Fruit fly (Drosophila melanogaster) whole organism, embryonic: ENCODE data around the gene CG8814.

Source experiments
- ATbp ChIP-seq: fragments of 200-800 bp; sonication (Bioruptor generic); optimal IDR thresholded peaks from 2 replicates; lab custom pipeline; 2017; ENCODE audit warnings: missing biosample characterization, mild to moderate bottlenecking, missing genetic modification characterization, missing genetic modification reagents
- Atf6 ChIP-seq: fragments of 200-800 bp; sonication (Bioruptor generic); IDR thresholded peaks from 2 replicates; pipeline ENCODE4 v1.3.6; 2022; ENCODE audit warnings: missing biosample characterization, missing genetic modification characterization
- CG11085 ChIP-seq: fragments of 200-800 bp; sonication (Bioruptor generic); IDR thresholded peaks from 2 replicates; pipeline ENCODE4 v1.3.6; 2022; ENCODE audit warnings: missing biosample characterization, missing genetic modification characterization
- CG11456 ChIP-seq: fragments of 200-800 bp; sonication (Bioruptor generic); IDR thresholded peaks from 3 replicates; pipeline ENCODE4 v1.3.6; 2022; ENCODE audit warnings: missing biosample characterization, missing genetic modification characterization
- CG11695 ChIP-seq: fragments of 200-800 bp; sonication (Bioruptor generic); IDR thresholded peaks from 3 replicates; pipeline ENCODE4 v1.3.6; 2022; ENCODE audit warnings: missing biosample characterization, missing genetic modification characterization
- CG12104 ChIP-seq: fragments of 200-800 bp; sonication (Bioruptor generic); optimal IDR thresholded peaks from 3 replicates; lab custom pipeline; 2016; ENCODE audit warnings: missing biosample characterization, missing genetic modification characterization
- CG12236 ChIP-seq: fragments of 200-800 bp; sonication (Bioruptor generic); optimal IDR thresholded peaks from 2 replicates; lab custom pipeline; 2016; ENCODE audit warnings: missing biosample characterization, missing genetic modification characterization
- CG12942 ChIP-seq: fragments of 200-800 bp; sonication (Bioruptor generic); optimal IDR thresholded peaks from 3 replicates; lab custom pipeline; 2016; ENCODE audit warnings: missing biosample characterization, missing genetic modification characterization
- CG13287 ChIP-seq: fragments of 200-800 bp; sonication (Bioruptor generic); IDR thresholded peaks from 2 replicates; pipeline ENCODE4 v1.3.6; 2022; ENCODE audit warnings: missing biosample characterization, missing genetic modification characterization; ENCODE audit not compliant: partially characterized antibody
- CG14710 ChIP-seq: fragments of 200-800 bp; sonication (Bioruptor generic); optimal IDR thresholded peaks from 3 replicates; lab custom pipeline; 2019; ENCODE audit warnings: missing biosample characterization, mild to moderate bottlenecking, missing genetic modification characterization, moderate library complexity
- CG14965 ChIP-seq: fragments of 200-800 bp; sonication (Bioruptor generic); optimal IDR thresholded peaks from 2 replicates; lab custom pipeline; 2016; ENCODE audit warnings: missing biosample characterization, missing genetic modification characterization, borderline replicate concordance
- CG1602 ChIP-seq: fragments of 200-800 bp; sonication (Bioruptor generic); optimal IDR thresholded peaks from 3 replicates; lab custom pipeline; 2016; ENCODE audit warnings: missing biosample characterization, missing genetic modification characterization
- CG16815 ChIP-seq: fragments of 200-800 bp; sonication (Bioruptor generic); optimal IDR thresholded peaks from 3 replicates; lab custom pipeline; 2017; ENCODE audit warnings: missing biosample characterization, mild to moderate bottlenecking, missing genetic modification characterization
- CG1832 ChIP-seq: fragments of 200-800 bp; sonication (Bioruptor generic); optimal IDR thresholded peaks from 2 replicates; lab custom pipeline; 2017; ENCODE audit warnings: missing biosample characterization, mild to moderate bottlenecking, missing genetic modification characterization, inconsistent platforms
- CG18599 ChIP-seq: fragments of 200-800 bp; sonication (Bioruptor generic); optimal IDR thresholded peaks from 3 replicates; lab custom pipeline; 2017; ENCODE audit warnings: missing biosample characterization, missing genetic modification characterization, mild to moderate bottlenecking, moderate library complexity, missing genetic modification reagents
- CG33213 ChIP-seq: fragments of 200-800 bp; sonication (Bioruptor generic); optimal IDR thresholded peaks from 3 replicates; lab custom pipeline; 2016; ENCODE audit warnings: missing biosample characterization, missing genetic modification characterization
- CG3726 ChIP-seq: fragments of 200-800 bp; sonication (Bioruptor generic); IDR thresholded peaks from 3 replicates; pipeline ENCODE4, ENCODE4 v1.3.6; 2022; ENCODE audit warnings: missing biosample characterization, missing genetic modification characterization
- CG5180 ChIP-seq: fragments of 200-800 bp; sonication (Bioruptor generic); optimal IDR thresholded peaks from 3 replicates; lab custom pipeline; 2017; ENCODE audit warnings: missing biosample characterization, missing genetic modification characterization, mild to moderate bottlenecking, moderate library complexity, missing genetic modification reagents
- CG7271 ChIP-seq: fragments of 200-800 bp; sonication (Bioruptor generic); optimal IDR thresholded peaks from 2 replicates; lab custom pipeline; 2018; ENCODE audit warnings: missing biosample characterization, mild to moderate bottlenecking, missing genetic modification characterization, moderate library complexity
- CG9876 ChIP-seq: fragments of 200-800 bp; sonication (Bioruptor generic); optimal IDR thresholded peaks from 2 replicates; lab custom pipeline; 2016; ENCODE audit warnings: missing biosample characterization, missing genetic modification characterization
- D ChIP-seq, 2 experiments: fragments of 200-800 bp in 1 of 2; fragments of >200 bp in 1 of 2; sonication (Bioruptor generic) in 1 of 2; optimal IDR thresholded peaks; 2 replicates in 1 of 2; 3 replicates in 1 of 2; lab custom pipeline; 2017; ENCODE audit warnings: mild to moderate bottlenecking in 1 of 2, missing biosample characterization in 1 of 2, missing genetic modification characterization in 1 of 2, missing genetic modification reagents in 1 of 2
- Dad ChIP-seq: fragments of 200-800 bp; sonication (Bioruptor generic); optimal IDR thresholded peaks from 3 replicates; lab custom pipeline; 2016; ENCODE audit warnings: missing biosample characterization, missing genetic modification characterization
- Dref ChIP-seq: fragments of 200-800 bp; sonication (Bioruptor generic); IDR thresholded peaks from 2 replicates; pipeline ENCODE4 v1.3.6; 2022; ENCODE audit warnings: missing biosample characterization, missing genetic modification characterization
- HmgZ ChIP-seq: fragments of 200-800 bp; sonication (Bioruptor generic); optimal IDR thresholded peaks from 2 replicates; lab custom pipeline; 2018; ENCODE audit warnings: missing biosample characterization, mild to moderate bottlenecking, missing genetic modification characterization
- Hmr ChIP-seq: fragments of 200-800 bp; sonication (Bioruptor generic); optimal IDR thresholded peaks from 3 replicates; lab custom pipeline; 2017; ENCODE audit warnings: mild to moderate bottlenecking, missing biosample characterization, missing genetic modification reagents, missing genetic modification characterization
- Hmx ChIP-seq: fragments of 200-800 bp; sonication (Bioruptor generic); optimal IDR thresholded peaks from 2 replicates; lab custom pipeline; 2016; ENCODE audit warnings: missing biosample characterization, missing genetic modification characterization
- Nf-YC ChIP-seq: fragments of 200-800 bp; optimal IDR thresholded peaks from 3 replicates; lab custom pipeline; 2019; ENCODE audit warnings: missing biosample characterization, mild to moderate bottlenecking, missing genetic modification characterization, moderate library complexity
- Optix ChIP-seq: fragments of 200-800 bp; sonication (Bioruptor generic); IDR thresholded peaks from 3 replicates; pipeline ENCODE4 v1.3.6; 2022; ENCODE audit warnings: missing biosample characterization, missing genetic modification characterization
- Ravus ChIP-seq: fragments of 200-800 bp; sonication (Bioruptor generic); IDR thresholded peaks from 2 replicates; pipeline ENCODE4 v1.3.6; 2022; ENCODE audit warnings: missing biosample characterization, missing genetic modification characterization
- abd-A ChIP-seq: fragments of 200-800 bp; sonication (Bioruptor generic); optimal IDR thresholded peaks from 3 replicates; lab custom pipeline; 2019; ENCODE audit warnings: missing biosample characterization, mild to moderate bottlenecking, missing genetic modification characterization, moderate library complexity
- al ChIP-seq: fragments of 200-800 bp; sonication (Bioruptor generic); IDR thresholded peaks from 2 replicates; pipeline ENCODE4 v1.3.6; 2022; ENCODE audit warnings: missing biosample characterization, missing genetic modification characterization
- amos ChIP-seq: fragments of 200-800 bp; sonication (Bioruptor generic); IDR thresholded peaks from 2 replicates; pipeline ENCODE4 v1.3.6; 2022; ENCODE audit warnings: missing biosample characterization, missing genetic modification characterization; ENCODE audit not compliant: partially characterized antibody
- caup ChIP-seq: fragments of 200-800 bp; sonication (Bioruptor generic); optimal IDR thresholded peaks from 3 replicates; lab custom pipeline; 2017; ENCODE audit warnings: missing biosample characterization, mild to moderate bottlenecking, missing genetic modification characterization, moderate library complexity; ENCODE audit not compliant: severe bottlenecking
- chn ChIP-seq: fragments of 200-800 bp; sonication (Bioruptor generic); optimal IDR thresholded peaks from 2 replicates; lab custom pipeline; 2016; ENCODE audit warnings: missing biosample characterization, missing genetic modification characterization
- dati ChIP-seq: fragments of 200-800 bp; sonication (Bioruptor generic); IDR thresholded peaks from 2 replicates; pipeline ENCODE4 v1.3.6; 2022; ENCODE audit warnings: missing biosample characterization, missing genetic modification characterization
- dimm ChIP-seq: fragments of 200-800 bp; sonication (Bioruptor generic); IDR thresholded peaks from 2 replicates; pipeline ENCODE4 v1.3.6; 2022; ENCODE audit warnings: missing biosample characterization, missing genetic modification characterization
- dpn ChIP-seq, 2 experiments: fragments of 200-800 bp; sonication (Bioruptor generic); optimal IDR thresholded peaks; 3 replicates each; lab custom pipeline; 2016; ENCODE audit warnings: missing biosample characterization in 2 of 2, missing genetic modification characterization in 2 of 2
- fu2 ChIP-seq: fragments of 200-800 bp; sonication (Bioruptor generic); optimal IDR thresholded peaks from 2 replicates; lab custom pipeline; 2016; ENCODE audit warnings: missing biosample characterization, missing genetic modification characterization
- kah ChIP-seq: fragments of 200-800 bp; sonication (Bioruptor generic); optimal IDR thresholded peaks from 2 replicates; lab custom pipeline; 2018; ENCODE audit warnings: missing biosample characterization, mild to moderate bottlenecking, missing genetic modification characterization
- ken ChIP-seq: fragments of 200-800 bp; sonication (Bioruptor generic); IDR thresholded peaks from 3 replicates; pipeline ENCODE4 v1.3.6; 2022; ENCODE audit warnings: missing biosample characterization, missing genetic modification characterization
- klu ChIP-seq: fragments of 200-800 bp; sonication (Bioruptor generic); IDR thresholded peaks from 2 replicates; pipeline ENCODE4 v1.3.6; 2022; ENCODE audit warnings: missing biosample characterization, missing genetic modification characterization
- knrl ChIP-seq: fragments of 200-800 bp; sonication (Bioruptor generic); IDR thresholded peaks from 3 replicates; pipeline ENCODE4 v1.3.6; 2022; ENCODE audit warnings: missing biosample characterization, missing genetic modification characterization; ENCODE audit not compliant: partially characterized antibody
- mld ChIP-seq: fragments of 200-800 bp; sonication (Bioruptor generic); IDR thresholded peaks from 3 replicates; pipeline ENCODE4 v1.3.6; 2022; ENCODE audit warnings: missing biosample characterization, missing genetic modification characterization; ENCODE audit not compliant: partially characterized antibody
- prd ChIP-seq, 3 experiments: fragments of >200 bp in 2 of 3; fragments of 200-800 bp in 1 of 3; sonication (Bioruptor generic) in 1 of 3; optimal IDR thresholded peaks in 2 of 3; IDR thresholded peaks in 1 of 3; 2 replicates in 2 of 3; 3 replicates in 1 of 3; pipeline versions ENCODE4 v1.3.6 to Lab custom; 2017 to 2022; ENCODE audit warnings: missing biosample characterization in 1 of 3, missing genetic modification characterization in 1 of 3
- sqz ChIP-seq: fragments of 200-800 bp; sonication (Bioruptor generic); optimal IDR thresholded peaks from 3 replicates; lab custom pipeline; 2018; ENCODE audit warnings: missing biosample characterization, mild to moderate bottlenecking, missing genetic modification characterization
- wek ChIP-seq: fragments of 200-800 bp; sonication (Bioruptor generic); optimal IDR thresholded peaks from 3 replicates; lab custom pipeline; 2018; ENCODE audit warnings: missing biosample characterization, mild to moderate bottlenecking, missing genetic modification characterization, moderate library complexity
- zen ChIP-seq: fragments of 200-800 bp; sonication (Bioruptor generic); optimal IDR thresholded peaks from 3 replicates; lab custom pipeline; 2018; ENCODE audit warnings: missing biosample characterization, mild to moderate bottlenecking, missing genetic modification characterization, moderate library complexity

Gene CG8814

dm6 chr2L:2885503-2886225 lies 11.0 kb downstream of the CG8814 start, which contains the start of the genes NTPase and lilli (continued):
- TF ChIP-seq CG3726 (GFP tag; lab: Robert Waterston, UW): no peak
- peak; percentile 36 for TF ChIP-seq CG7271
- peak; percentile 92 for TF ChIP-seq CG13287 (GFP tag; lab: Robert Waterston, UW)
- no peak for TF ChIP-seq Ravus (GFP tag; lab: Robert Waterston, UW)
- TF ChIP-seq dati (GFP tag; lab: Robert Waterston, UW): no peak
- TF ChIP-seq knrl (GFP tag; lab: Robert Waterston, UW): peak; percentile 92
- TF ChIP-seq CG1602 (GFP tag; lab: Kevin White, UChicago): peak; percentile 50
- TF ChIP-seq Dref (GFP tag; lab: Robert Waterston, UW): peak; percentile 86
- TF ChIP-seq Dad (GFP tag; lab: Kevin White, UChicago): peak; percentile 75
- peak; percentile 32 for TF ChIP-seq Hmr (GFP tag; lab: Kevin White, UChicago)
- no peak for TF ChIP-seq kah (GFP tag; lab: Kevin White, UChicago)
- peak; percentile 96 for TF ChIP-seq sqz
- TF ChIP-seq CG9876: peak; percentile 66
- peak; percentile 72 to 76 for TF ChIP-seq dpn (GFP tag; optimal IDR thresholded peaks at IDR 0.05; lab: Kevin White, UChicago)
- TF ChIP-seq caup: no peak
- TF ChIP-seq CG16815: peak; percentile 22
- peak; percentile 15; the same call in 1 of the 2 replicates for TF ChIP-seq Atf6 (GFP tag; lab: Robert Waterston, UW)
- TF ChIP-seq klu (GFP tag; lab: Robert Waterston, UW): 0 out of 2 replicates have a peak, but pooled peaks have one; percentile 7
- no peak for TF ChIP-seq Nf-YC (tag; lab: Kevin White, UChicago)
- TF ChIP-seq fu2 (GFP tag; lab: Kevin White, UChicago): peak; percentile 10
- TF ChIP-seq CG5180 (GFP tag; lab: Kevin White, UChicago): peak; percentile 39
- peak; percentile 85 for TF ChIP-seq mld (GFP tag; lab: Robert Waterston, UW)
- peak; percentile 20 for TF ChIP-seq CG12104 (GFP tag; lab: Kevin White, UChicago)
- TF ChIP-seq CG11456 (GFP tag; lab: Robert Waterston, UW): peak; percentile 69; the same call in 1 of the 3 replicates
- TF ChIP-seq dimm (GFP tag; lab: Robert Waterston, UW): no peak
- peak; percentile 85 for TF ChIP-seq CG33213 (GFP tag; lab: Kevin White, UChicago)
- TF ChIP-seq amos (GFP tag; lab: Robert Waterston, UW): peak; percentile 94
- peak; percentile 59 for TF ChIP-seq zen (tag; lab: Kevin White, UChicago)
- peak; percentile 2 for TF ChIP-seq HmgZ (tag; lab: Kevin White, UChicago)
- TF ChIP-seq Optix (GFP tag; lab: Robert Waterston, UW): peak; percentile 42; the same call in 1 of the 3 replicates
- peak; percentile 67 for TF ChIP-seq CG12236
- TF ChIP-seq CG11085 (GFP tag; lab: Robert Waterston, UW): peak; percentile 44
- 0 out of 2 replicates have a peak, but pooled peaks have one; percentile 7 for TF ChIP-seq al (GFP tag; lab: Robert Waterston, UW)
- peak; percentile 48 for TF ChIP-seq CG12942 (GFP tag; lab: Kevin White, UChicago)
- peak; percentile 47 for TF ChIP-seq abd-A (tag; lab: Kevin White, UChicago)
- peak; percentile 14 for TF ChIP-seq wek (GFP tag; lab: Kevin White, UChicago)
- TF ChIP-seq CG18599 (GFP tag; lab: Kevin White, UChicago): peak; percentile 52
- peak; percentile 86 for TF ChIP-seq D (optimal IDR thresholded peaks at IDR 0.05; lab: Kevin White, UChicago)
- no peak for TF ChIP-seq D (GFP tag; optimal IDR thresholded peaks at IDR 0.05; lab: Kevin White, UChicago)
- TF ChIP-seq CG1832: peak; percentile 81
- TF ChIP-seq prd (optimal IDR thresholded peaks at IDR 0.05; lab: Kevin White, UChicago): no peak
- TF ChIP-seq prd (GFP tag; IDR thresholded peaks at IDR 0.05; lab: Robert Waterston, UW): peak; percentile 67
- no peak for TF ChIP-seq CG14965 (GFP tag; lab: Kevin White, UChicago)
- TF ChIP-seq Hmx (GFP tag; lab: Kevin White, UChicago): peak; percentile 68
- TF ChIP-seq CG11695 (GFP tag; lab: Robert Waterston, UW): peak; percentile 38; the same call in 1 of the 3 replicates
- peak; percentile 78 for TF ChIP-seq ken (GFP tag; lab: Robert Waterston, UW)
- TF ChIP-seq CG14710 (tag; lab: Kevin White, UChicago): peak; percentile 34
- no peak for TF ChIP-seq ATbp
- TF ChIP-seq chn (GFP tag; lab: Kevin White, UChicago): peak; percentile 74
